In the genomic region with DNA sequence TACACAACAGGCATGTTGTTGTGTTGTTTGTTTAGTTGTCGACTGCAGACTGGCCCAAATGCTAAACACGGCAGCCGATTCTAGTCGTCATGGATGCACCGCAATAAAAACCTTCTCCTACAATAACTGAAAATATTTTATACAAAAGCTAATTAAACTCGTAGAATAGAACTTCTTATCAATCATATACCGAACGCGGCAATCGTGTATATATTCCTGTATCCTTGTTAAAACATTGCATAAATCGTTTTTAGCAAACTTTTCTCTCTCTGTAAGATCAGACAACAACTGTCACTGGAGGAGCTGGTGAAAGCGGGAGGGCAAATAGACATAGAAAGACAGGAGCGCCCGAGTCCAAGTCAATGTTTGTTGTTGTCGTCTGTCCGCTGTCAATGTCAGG, we compare ENCODE assay signal across 1 fruit fly cellular context.
A peak's percentile ranks its signal among the peaks of the same experiment; 100 is the strongest.
TF ChIP-seq lines count a peak whose summit lies in the region.

No protein-coding gene starts in this region.

TF ChIP-seq in whole organism, embryonic, 481 proteins besides CTCF, POLR2A, EP300 and RAD21 (continued from another document):
- TF ChIP-seq maf-S (GFP tag; optimal IDR thresholded peaks at IDR 0.05; lab: Kevin White, UChicago) (no peak), CG4424 (GFP tag; optimal IDR thresholded peaks at IDR 0.05; lab: Kevin White, UChicago) (peak; percentile 50), CG13624 (GFP tag; optimal IDR thresholded peaks at IDR 0.05; lab: Kevin White, UChicago) (peak; percentile 15), nom (GFP tag; optimal IDR thresholded peaks at IDR 0.05; lab: Kevin White, UChicago) (no peak), D (optimal IDR thresholded peaks at IDR 0.05; lab: Kevin White, UChicago) (no peak), D (GFP tag; optimal IDR thresholded peaks at IDR 0.05; lab: Kevin White, UChicago) (peak; percentile 54), CG4282 (GFP tag; optimal IDR thresholded peaks at IDR 0.05; lab: Kevin White, UChicago) (no peak), H2.0 (GFP tag; IDR thresholded peaks at IDR 0.05; lab: Robert Waterston, UW) (no peak), CG2875 (GFP tag; optimal IDR thresholded peaks at IDR 0.05; lab: Kevin White, UChicago) (peak; percentile 3), grau (tag; optimal IDR thresholded peaks at IDR 0.05; lab: Kevin White, UChicago) (peak; percentile 43), tup (GFP tag; optimal IDR thresholded peaks at IDR 0.05; lab: Kevin White, UChicago) (no peak), CG11504 (tag; optimal IDR thresholded peaks at IDR 0.05; lab: Kevin White, UChicago) (peak; percentile 57), scrt (GFP tag; optimal IDR thresholded peaks at IDR 0.05; lab: Kevin White, UChicago) (no peak), CG2116 (GFP tag; optimal IDR thresholded peaks at IDR 0.05; lab: Kevin White, UChicago) (peak; percentile 8), CG7271 (tag; optimal IDR thresholded peaks at IDR 0.05; lab: Kevin White, UChicago) (no peak), MESR4 (GFP tag; optimal IDR thresholded peaks at IDR 0.05; lab: Kevin White, UChicago) (no peak), CG1792 (GFP tag; optimal IDR thresholded peaks at IDR 0.05; lab: Kevin White, UChicago) (no peak), Asciz (GFP tag; optimal IDR thresholded peaks at IDR 0.05; lab: Kevin White, UChicago) (peak; percentile 10), CG3726 (GFP tag; IDR thresholded peaks at IDR 0.05; lab: Robert Waterston, UW) (no peak), CG2199 (GFP tag; IDR thresholded peaks at IDR 0.05; lab: Robert Waterston, UW) (no peak), PHDP (tag; optimal IDR thresholded peaks at IDR 0.05; lab: Kevin White, UChicago) (peak; percentile 13), Rfx (GFP tag; IDR thresholded peaks at IDR 0.05; lab: Robert Waterston, UW) (peak; percentile 37; the same call in 1 of the 2 replicates), cg (GFP tag; optimal IDR thresholded peaks at IDR 0.05; lab: Kevin White, UChicago) (no peak), CG18476 (GFP tag; optimal IDR thresholded peaks at IDR 0.05; lab: Kevin White, UChicago) (peak; percentile 26), tll (GFP tag; optimal IDR thresholded peaks at IDR 0.05; lab: Kevin White, UChicago) (no peak), D19A (tag; optimal IDR thresholded peaks at IDR 0.05; lab: Kevin White, UChicago) (peak; percentile 33), CG4820 (GFP tag; optimal IDR thresholded peaks at IDR 0.05; lab: Kevin White, UChicago) (peak; percentile 56), hb (GFP tag; IDR thresholded peaks at IDR 0.05; lab: Robert Waterston, UW; ENCODE audit: partially characterized antibody) (no peak), Lim3 (GFP tag; IDR thresholded peaks at IDR 0.05; lab: Robert Waterston, UW) (no peak), odd (GFP tag; optimal IDR thresholded peaks at IDR 0.05; lab: Kevin White, UChicago) (peak; percentile 4), tna (GFP tag; IDR thresholded peaks at IDR 0.05; lab: Robert Waterston, UW; ENCODE audit: partially characterized antibody) (no peak), lilli (GFP tag; optimal IDR thresholded peaks at IDR 0.05; lab: Kevin White, UChicago) (peak; percentile 46), NK7.1 (GFP tag; optimal IDR thresholded peaks at IDR 0.05; lab: Kevin White, UChicago) (no peak), tgo (GFP tag; IDR thresholded peaks at IDR 0.05; lab: Robert Waterston, UW) (0 out of 3 replicates have a peak, but pooled peaks have one; percentile 20), CG15269 (tag; optimal IDR thresholded peaks at IDR 0.05; lab: Kevin White, UChicago) (peak; percentile 17), Atf-2 (GFP tag; optimal IDR thresholded peaks at IDR 0.05; lab: Kevin White, UChicago) (peak; percentile 0), CG17361 (GFP tag; IDR thresholded peaks at IDR 0.05; lab: Robert Waterston, UW) (peak; percentile 42; the same call in 1 of the 3 replicates), CG4854 (GFP tag; optimal IDR thresholded peaks at IDR 0.05; lab: Kevin White, UChicago) (no peak), psq (GFP tag; optimal IDR thresholded peaks at IDR 0.05; lab: Kevin White, UChicago) (no peak), pita (GFP tag; optimal IDR thresholded peaks at IDR 0.05; lab: Kevin White, UChicago) (no peak), HLH3B (GFP tag; IDR thresholded peaks at IDR 0.05; lab: Robert Waterston, UW) (0 out of 2 replicates have a peak, but pooled peaks have one; percentile 10), CG33557 (GFP tag; optimal IDR thresholded peaks at IDR 0.05; lab: Kevin White, UChicago) (peak; percentile 43), cato (GFP tag; optimal IDR thresholded peaks at IDR 0.05; lab: Kevin White, UChicago; ENCODE audit: borderline replicate concordance) (peak; percentile 7), stc (GFP tag; IDR thresholded peaks at IDR 0.05; lab: Robert Waterston, UW) (0 out of 2 replicates have a peak, but pooled peaks have one; percentile 15), Hr78 (GFP tag; optimal IDR thresholded peaks at IDR 0.05; lab: Kevin White, UChicago) (no peak), CHES-1-like (GFP tag; optimal IDR thresholded peaks at IDR 0.05; lab: Kevin White, UChicago) (peak; percentile 6), Xbp1 (GFP tag; optimal IDR thresholded peaks at IDR 0.05; lab: Kevin White, UChicago) (peak; percentile 31), ato (GFP tag; IDR thresholded peaks at IDR 0.05; lab: Robert Waterston, UW; ENCODE audit: partially characterized antibody) (no peak), Bdp1 (GFP tag; optimal IDR thresholded peaks at IDR 0.05; lab: Kevin White, UChicago) (peak; percentile 24), TFAM (GFP tag; optimal IDR thresholded peaks at IDR 0.05; lab: Kevin White, UChicago) (no peak), CG31365 (tag; optimal IDR thresholded peaks at IDR 0.05; lab: Kevin White, UChicago) (no peak), CG10462 (GFP tag; optimal IDR thresholded peaks at IDR 0.05; lab: Kevin White, UChicago) (no peak), CG43689 (GFP tag; IDR thresholded peaks at IDR 0.05; lab: Robert Waterston, UW) (no peak), usp (GFP tag; optimal IDR thresholded peaks at IDR 0.05; lab: Kevin White, UChicago) (no peak), sna (GFP tag; IDR thresholded peaks at IDR 0.05; lab: Robert Waterston, UW; ENCODE audit: partially characterized antibody) (no peak), CG1602 (GFP tag; optimal IDR thresholded peaks at IDR 0.05; lab: Kevin White, UChicago) (peak; percentile 11), bcd (GFP tag; optimal IDR thresholded peaks at IDR 0.05; lab: Kevin White, UChicago) (peak; percentile 8), otp (GFP tag; IDR thresholded peaks at IDR 0.05; lab: Robert Waterston, UW) (peak; percentile 30; the same call in 1 of the 3 replicates), CrebB (tag; optimal IDR thresholded peaks at IDR 0.05; lab: Kevin White, UChicago) (no peak), sim (GFP tag; IDR thresholded peaks at IDR 0.05; lab: Robert Waterston, UW) (no peak), CG10321 (GFP tag; IDR thresholded peaks at IDR 0.05; lab: Robert Waterston, UW) (no peak), bsh (GFP tag; optimal IDR thresholded peaks at IDR 0.05; lab: Kevin White, UChicago) (peak; percentile 57 to 69), stwl (tag; optimal IDR thresholded peaks at IDR 0.05; lab: Kevin White, UChicago) (no peak), fu2 (GFP tag; optimal IDR thresholded peaks at IDR 0.05; lab: Kevin White, UChicago) (no peak), CG17829 (tag; optimal IDR thresholded peaks at IDR 0.05; lab: Kevin White, UChicago) (peak; percentile 39), CG10209 (GFP tag; optimal IDR thresholded peaks at IDR 0.05; lab: Kevin White, UChicago) (peak; percentile 31), CG1024 (GFP tag; IDR thresholded peaks at IDR 0.05; lab: Robert Waterston, UW) (0 out of 2 replicates have a peak, but pooled peaks have one; percentile 29), lola (GFP tag; optimal IDR thresholded peaks at IDR 0.05; lab: Kevin White, UChicago) (peak in 1 of 3 experiments; percentile 68), Antp (GFP tag; optimal IDR thresholded peaks at IDR 0.05; lab: Kevin White, UChicago) (peak; percentile 7), az2 (GFP tag; optimal IDR thresholded peaks at IDR 0.05; lab: Kevin White, UChicago) (peak; percentile 54), NC2β (GFP tag; optimal IDR thresholded peaks at IDR 0.05; lab: Kevin White, UChicago) (peak; percentile 38), Taf1 (GFP tag; IDR thresholded peaks at IDR 0.05; lab: Robert Waterston, UW) (no peak), crp (GFP tag; optimal IDR thresholded peaks at IDR 0.05; lab: Kevin White, UChicago) (no peak), Dad (GFP tag; optimal IDR thresholded peaks at IDR 0.05; lab: Kevin White, UChicago) (no peak), row (GFP tag; IDR thresholded peaks at IDR 0.05; lab: Robert Waterston, UW) (peak; percentile 47; the same call in 1 of the 3 replicates), kni (GFP tag; optimal IDR thresholded peaks at IDR 0.05; lab: Kevin White, UChicago) (peak; percentile 20), Hand (GFP tag; optimal IDR thresholded peaks at IDR 0.05; lab: Kevin White, UChicago) (no peak), Hsf (GFP tag; optimal IDR thresholded peaks at IDR 0.05; lab: Kevin White, UChicago) (peak; percentile 30), ci (GFP tag; IDR thresholded peaks at IDR 0.05; lab: Robert Waterston, UW) (0 out of 3 replicates have a peak, but pooled peaks have one; percentile 16), CG31441 (GFP tag; IDR thresholded peaks at IDR 0.05; lab: Robert Waterston, UW) (peak; percentile 54), org-1 (GFP tag; optimal IDR thresholded peaks at IDR 0.05; lab: Kevin White, UChicago) (peak; percentile 1), crc (GFP tag; optimal IDR thresholded peaks at IDR 0.05; lab: Kevin White, UChicago) (peak; percentile 27), CoRest (tag; optimal IDR thresholded peaks at IDR 0.05; lab: Kevin White, UChicago) (no peak), CG12104 (GFP tag; optimal IDR thresholded peaks at IDR 0.05; lab: Kevin White, UChicago) (no peak), CG13775 (GFP tag; optimal IDR thresholded peaks at IDR 0.05; lab: Kevin White, UChicago) (peak; percentile 16), Sry-β (GFP tag; optimal IDR thresholded peaks at IDR 0.05; lab: Kevin White, UChicago) (no peak), Abd-B (GFP tag; optimal IDR thresholded peaks at IDR 0.05; lab: Kevin White, UChicago) (no peak), CG14710 (tag; optimal IDR thresholded peaks at IDR 0.05; lab: Kevin White, UChicago) (peak; percentile 64), salm (tag; optimal IDR thresholded peaks at IDR 0.05; lab: Kevin White, UChicago) (no peak), vvl (GFP tag; IDR thresholded peaks at IDR 0.05; lab: Robert Waterston, UW) (peak; percentile 57), Dip3 (GFP tag; optimal IDR thresholded peaks at IDR 0.05; lab: Kevin White, UChicago) (no peak), CG13123 (GFP tag; optimal IDR thresholded peaks at IDR 0.05; lab: Kevin White, UChicago) (no peak), ERR (GFP tag; optimal IDR thresholded peaks at IDR 0.05; lab: Kevin White, UChicago) (no peak), Sin3A (optimal IDR thresholded peaks at IDR 0.05; lab: Kevin White, UChicago) (no peak)
